Fruit fly (Drosophila melanogaster): ENCODE results near the gene Klp31E.
A peak's percentile ranks its signal among the peaks of the same experiment; 100 is the strongest.

Klp31E gene

dm6 chr2L:10405008-10405654, 8.7 kb upstream of the Klp31E start, which contains the start of the genes CG17768, LSm-4 and Ir31a (continued):
- TF ChIP-seq CG17612 (GFP tag; IDR thresholded peaks at IDR 0.05) (no peak), ato (GFP tag; IDR thresholded peaks at IDR 0.05; ENCODE audit: partially characterized antibody) (no peak), CG3163 (GFP tag; optimal IDR thresholded peaks at IDR 0.05) (no peak), sisA (GFP tag; IDR thresholded peaks at IDR 0.05) (no peak), scrt (GFP tag; optimal IDR thresholded peaks at IDR 0.05) (no peak), Atf-2 (GFP tag; optimal IDR thresholded peaks at IDR 0.05) (no peak), CG15073 (GFP tag; optimal IDR thresholded peaks at IDR 0.05) (no peak), CG3838 (GFP tag; optimal IDR thresholded peaks at IDR 0.05) (no peak), hbn (GFP tag; IDR thresholded peaks at IDR 0.05; ENCODE audit: partially characterized antibody) (peak; percentile 84), sna (GFP tag; IDR thresholded peaks at IDR 0.05; ENCODE audit: partially characterized antibody) (peak; percentile 66; the same call in 1 of the 2 replicates), HmgZ (tag; optimal IDR thresholded peaks at IDR 0.05) (no peak), kni (GFP tag; optimal IDR thresholded peaks at IDR 0.05) (no peak), Atf6 (GFP tag; IDR thresholded peaks at IDR 0.05) (no peak), CG9727 (GFP tag; optimal IDR thresholded peaks at IDR 0.05) (no peak), insv (GFP tag; optimal IDR thresholded peaks at IDR 0.05) (no peak), salm (tag; optimal IDR thresholded peaks at IDR 0.05) (no peak), Hsf (GFP tag; optimal IDR thresholded peaks at IDR 0.05) (no peak), CG15601 (tag; optimal IDR thresholded peaks at IDR 0.05) (no peak), Dip2 (GFP tag; IDR thresholded peaks at IDR 0.05) (no peak), Neu2 (GFP tag; optimal IDR thresholded peaks at IDR 0.05; ENCODE audit: borderline replicate concordance) (no peak), crc (GFP tag; optimal IDR thresholded peaks at IDR 0.05) (no peak), CG17568 (GFP tag; optimal IDR thresholded peaks at IDR 0.05) (no peak), CG34376 (GFP tag; optimal IDR thresholded peaks at IDR 0.05) (no peak), CG12219 (GFP tag; optimal IDR thresholded peaks at IDR 0.05) (no peak), CG13894 (tag; optimal IDR thresholded peaks at IDR 0.05) (no peak), nau (GFP tag; optimal IDR thresholded peaks at IDR 0.05) (no peak), CG9932 (GFP tag; IDR thresholded peaks at IDR 0.05) (no peak), odd (GFP tag; optimal IDR thresholded peaks at IDR 0.05) (no peak), zen2 (GFP tag; IDR thresholded peaks at IDR 0.05; ENCODE audit: partially characterized antibody) (peak; percentile 46; the same call in 1 of the 3 replicates), CG6791 (GFP tag; IDR thresholded peaks at IDR 0.05; ENCODE audit: partially characterized antibody) (no peak), CG17912 (GFP tag; optimal IDR thresholded peaks at IDR 0.05) (no peak), BEAF-32 (GFP tag; optimal IDR thresholded peaks at IDR 0.05) (peak; percentile 73), CG3726 (GFP tag; IDR thresholded peaks at IDR 0.05) (no peak), Bdp1 (GFP tag; optimal IDR thresholded peaks at IDR 0.05) (no peak), CG2889 (GFP tag; IDR thresholded peaks at IDR 0.05) (no peak), CG6689 (GFP tag; IDR thresholded peaks at IDR 0.05) (no peak), nerfin-2 (GFP tag; IDR thresholded peaks at IDR 0.05; ENCODE audit: partially characterized antibody) (peak; percentile 49; the same call in 1 of the 2 replicates), CG18764 (GFP tag; optimal IDR thresholded peaks at IDR 0.05) (no peak), fu2 (GFP tag; optimal IDR thresholded peaks at IDR 0.05) (no peak), CG9797 (GFP tag; optimal IDR thresholded peaks at IDR 0.05) (no peak), CG1792 (GFP tag; optimal IDR thresholded peaks at IDR 0.05) (no peak), run (tag; optimal IDR thresholded peaks at IDR 0.05) (no peak), bowl (GFP tag; IDR thresholded peaks at IDR 0.05) (no peak), sens (GFP tag) (peak; percentile 22), vnd (GFP tag; IDR thresholded peaks at IDR 0.05; ENCODE audit: partially characterized antibody) (peak; percentile 59; the same call in 2 of the 3 replicates), GATAe (GFP tag; conservative IDR thresholded peaks at IDR 0.05) (no peak), Kr (GFP tag; optimal IDR thresholded peaks at IDR 0.05) (no peak), ham (GFP tag; IDR thresholded peaks at IDR 0.05) (no peak), sr (GFP tag; IDR thresholded peaks at IDR 0.05) (no peak), CG12299 (tag; optimal IDR thresholded peaks at IDR 0.05) (no peak)

All from whole organism, embryonic.